Fruit fly (Drosophila melanogaster): ENCODE results near the gene sina.

Gene sina

dm6 chr3L:16889545-16889944 lies 36.0 kb downstream of the sina start (continued):
- TF ChIP-seq zen2 (GFP tag; IDR thresholded peaks at IDR 0.05; ENCODE audit: partially characterized antibody) (0 out of 3 replicates have a peak, but pooled peaks have one; percentile 29), ci (GFP tag; IDR thresholded peaks at IDR 0.05) (no peak), CG13287 (GFP tag; IDR thresholded peaks at IDR 0.05; ENCODE audit: partially characterized antibody) (peak; percentile 41), CG8290 (GFP tag; optimal IDR thresholded peaks at IDR 0.05) (no peak), CG8290 (tag; optimal IDR thresholded peaks at IDR 0.05) (peak in 1 of 2 experiments; percentile 40), stwl (tag; optimal IDR thresholded peaks at IDR 0.05) (peak; percentile 95), sr (GFP tag; IDR thresholded peaks at IDR 0.05) (peak; percentile 72; the same call in 2 of the 3 replicates), nau (GFP tag; optimal IDR thresholded peaks at IDR 0.05) (peak; percentile 24), CG10321 (GFP tag; IDR thresholded peaks at IDR 0.05) (no peak), Med (GFP tag) (peak; percentile 64), hth (optimal IDR thresholded peaks at IDR 0.05) (no peak), CG12391 (tag; optimal IDR thresholded peaks at IDR 0.05) (no peak), Dbx (GFP tag; IDR thresholded peaks at IDR 0.05) (no peak), CG6791 (GFP tag; IDR thresholded peaks at IDR 0.05; ENCODE audit: partially characterized antibody) (peak; percentile 60; the same call in 2 of the 3 replicates), PHDP (tag; optimal IDR thresholded peaks at IDR 0.05) (no peak), CG15011 (GFP tag; optimal IDR thresholded peaks at IDR 0.05) (no peak)

dm6 chr3L:16890650-16891336 lies 37.2 kb downstream of the sina start:
- TF ChIP-seq da (GFP tag; optimal IDR thresholded peaks at IDR 0.05) (peak; percentile 75), D19A (tag; optimal IDR thresholded peaks at IDR 0.05) (peak; percentile 88), amos (GFP tag; IDR thresholded peaks at IDR 0.05; ENCODE audit: partially characterized antibody) (peak; percentile 34; the same call in 1 of the 2 replicates), Drgx (GFP tag; IDR thresholded peaks at IDR 0.05) (peak; percentile 90), TFAM (GFP tag; optimal IDR thresholded peaks at IDR 0.05) (peak; percentile 66), Sry-δ (GFP tag; optimal IDR thresholded peaks at IDR 0.05) (peak; percentile 58), Sox102F (GFP tag; optimal IDR thresholded peaks at IDR 0.05) (peak; percentile 95), CG15479 (GFP tag; optimal IDR thresholded peaks at IDR 0.05) (peak; percentile 50), CG17612 (GFP tag; IDR thresholded peaks at IDR 0.05) (peak; percentile 43), CG34422 (GFP tag; IDR thresholded peaks at IDR 0.05) (peak; percentile 89), HmgD (GFP tag; optimal IDR thresholded peaks at IDR 0.05) (peak; percentile 7), CG2889 (GFP tag; IDR thresholded peaks at IDR 0.05) (peak; percentile 83), CG16779 (GFP tag; IDR thresholded peaks at IDR 0.05) (peak; percentile 73), B-H1 (GFP tag; IDR thresholded peaks at IDR 0.05) (peak; percentile 91), Bteb2 (GFP tag; optimal IDR thresholded peaks at IDR 0.05) (peak; percentile 71), HmgZ (tag; optimal IDR thresholded peaks at IDR 0.05) (peak; percentile 62), Aef1 (GFP tag; IDR thresholded peaks at IDR 0.05) (peak; percentile 89), ato (GFP tag; IDR thresholded peaks at IDR 0.05; ENCODE audit: partially characterized antibody) (0 out of 2 replicates have a peak, but pooled peaks have one; percentile 30), CG17328 (GFP tag; IDR thresholded peaks at IDR 0.05) (peak; percentile 96), Trl (optimal IDR thresholded peaks at IDR 0.05) (peak; percentile 35 to 50), Trl (GFP tag; optimal IDR thresholded peaks at IDR 0.05) (peak; percentile 86), Dek (tag; optimal IDR thresholded peaks at IDR 0.05) (peak; percentile 81), gcm (GFP tag; optimal IDR thresholded peaks at IDR 0.05) (peak; percentile 88), ham (GFP tag; IDR thresholded peaks at IDR 0.05) (0 out of 2 replicates have a peak, but pooled peaks have one; percentile 15), slbo (GFP tag; IDR thresholded peaks at IDR 0.05) (peak; percentile 88), hth (optimal IDR thresholded peaks at IDR 0.05) (no peak), Hr39 (optimal IDR thresholded peaks at IDR 0.05) (no peak), knrl (GFP tag; IDR thresholded peaks at IDR 0.05; ENCODE audit: partially characterized antibody) (peak; percentile 26; the same call in 1 of the 3 replicates), Doc3 (GFP tag; IDR thresholded peaks at IDR 0.05; ENCODE audit: partially characterized antibody) (no peak), CG6654 (GFP tag; optimal IDR thresholded peaks at IDR 0.05) (peak; percentile 81), CG12659 (GFP tag; optimal IDR thresholded peaks at IDR 0.05) (peak; percentile 88), CG30403 (GFP tag; optimal IDR thresholded peaks at IDR 0.05) (peak; percentile 92), CG14860 (GFP tag; IDR thresholded peaks at IDR 0.05; ENCODE audit: partially characterized antibody) (no peak), sd (tag; optimal IDR thresholded peaks at IDR 0.05) (peak; percentile 25)
